Fruit fly (Drosophila melanogaster) whole organism, wandering third instar larva: ENCODE results near the gene CG13894.

Experiments
- Dfd ChIP-seq: fragments of >200 bp; optimal IDR thresholded peaks from 2 replicates; lab custom pipeline; 2017; ENCODE audit warnings: missing biosample characterization, missing genetic modification characterization
- brk ChIP-seq: fragments of 200-800 bp; sonication (Bioruptor generic); optimal IDR thresholded peaks from 2 replicates; lab custom pipeline; 2016; ENCODE audit warnings: missing biosample characterization, mild to moderate bottlenecking, missing genetic modification characterization
- fru ChIP-seq: fragments of 200-800 bp; sonication (Bioruptor generic); optimal IDR thresholded peaks from 3 replicates; lab custom pipeline; 2016; ENCODE audit warnings: missing biosample characterization, mild to moderate bottlenecking, missing genetic modification characterization
- pan ChIP-seq: fragments of >200 bp; optimal IDR thresholded peaks from 2 replicates; lab custom pipeline; 2017
- psq ChIP-seq: fragments of 200-800 bp; sonication (Bioruptor generic); optimal IDR thresholded peaks from 3 replicates; lab custom pipeline; 2017; ENCODE audit warnings: missing biosample characterization, mild to moderate bottlenecking, missing genetic modification characterization, moderate library complexity
- usp ChIP-seq: fragments of >200 bp; optimal IDR thresholded peaks from 2 replicates; lab custom pipeline; 2017; ENCODE audit warnings: missing biosample characterization, missing genetic modification characterization

DNA sequence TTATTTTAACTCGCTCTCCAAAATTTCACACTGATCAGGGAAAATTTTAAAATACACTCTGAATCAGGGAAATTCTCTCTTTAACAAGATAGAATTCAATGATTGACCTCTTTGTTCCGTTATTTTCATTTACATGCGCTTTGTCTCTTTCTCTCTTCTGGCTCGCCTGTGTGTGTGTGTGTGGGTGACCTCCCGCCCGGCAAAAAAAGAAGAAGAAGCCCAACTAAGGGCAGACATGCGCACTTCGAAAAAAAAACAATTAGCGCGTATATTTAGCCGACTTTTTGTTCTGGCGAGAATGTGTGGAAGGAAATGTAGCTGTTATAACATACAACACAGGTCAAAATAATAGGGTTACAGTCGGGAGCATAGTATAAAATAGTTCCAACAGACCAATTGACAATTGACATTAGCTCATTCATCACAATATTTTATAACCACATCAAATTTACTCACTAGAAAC lies 16.5 kb downstream of the CG13894 start, which contains the start of gene CG3386:
- no peak for TF ChIP-seq brk
- TF ChIP-seq pan: no peak
- no peak for TF ChIP-seq usp (GFP tag; lab: Kevin White, UChicago)
- no peak for TF ChIP-seq Dfd (GFP tag; lab: Kevin White, UChicago)
- no peak for TF ChIP-seq psq
- TF ChIP-seq fru: no peak
